Fruit fly (Drosophila melanogaster): ENCODE measurements around the gene CG9568.

dm6 chr2L:8997285-8997684 lies 13.1 kb upstream of the CG9568 start, which contains the start of the genes alien and CG18661:
- no peak for TF ChIP-seq Dll (optimal IDR thresholded peaks at IDR 0.05)
- TF ChIP-seq usp (GFP tag; optimal IDR thresholded peaks at IDR 0.05), result no peak
- TF ChIP-seq pan (optimal IDR thresholded peaks at IDR 0.05), result no peak
